Fruit fly (Drosophila melanogaster) whole organism, wandering third instar larva: ENCODE data around the gene msb1l.
A peak's percentile ranks its signal among the peaks of the same experiment; 100 is the strongest.

Source experiments
- Abd-B ChIP-seq: fragments of >200 bp; optimal IDR thresholded peaks from 2 replicates; lab custom pipeline; 2017; ENCODE audit warnings: missing biosample characterization, missing genetic modification characterization
- CG32264 ChIP-seq: fragments of 200-800 bp; sonication (Bioruptor generic); optimal IDR thresholded peaks from 2 replicates; lab custom pipeline; 2016; ENCODE audit warnings: missing biosample characterization, missing genetic modification characterization
- CG9705 ChIP-seq: fragments of 200-800 bp; sonication (Bioruptor generic); optimal IDR thresholded peaks from 2 replicates; lab custom pipeline; 2018; ENCODE audit warnings: missing biosample characterization, mild to moderate bottlenecking, missing genetic modification characterization
- Dfd ChIP-seq: fragments of >200 bp; optimal IDR thresholded peaks from 2 replicates; lab custom pipeline; 2017; ENCODE audit warnings: missing biosample characterization, missing genetic modification characterization
- Dif ChIP-seq: fragments of 200-275, 200-300 bp; sonication (Bioruptor generic); optimal IDR thresholded peaks from 2 replicates; lab custom pipeline; 2018; ENCODE audit warnings: missing biosample characterization, missing genetic modification characterization; ENCODE audit not compliant: partially characterized antibody
- GATAd ChIP-seq: sonication (Bioruptor generic); optimal IDR thresholded peaks from 2 replicates; lab custom pipeline; 2016; ENCODE audit warnings: missing biosample characterization, missing genetic modification characterization
- HLH106 ChIP-seq: fragments of 200-800 bp; optimal IDR thresholded peaks from 3 replicates; lab custom pipeline; 2019; ENCODE audit warnings: missing biosample characterization, mild to moderate bottlenecking, missing genetic modification characterization, moderate library complexity
- Hnf4 ChIP-seq: fragments of 200-800 bp; sonication (Bioruptor generic); optimal IDR thresholded peaks from 2 replicates; lab custom pipeline; 2016; ENCODE audit warnings: missing biosample characterization, mild to moderate bottlenecking, missing genetic modification characterization
- Hr78 ChIP-seq: fragments of >200 bp; optimal IDR thresholded peaks from 2 replicates; lab custom pipeline; 2017; ENCODE audit warnings: missing biosample characterization, missing genetic modification characterization
- Hr83 ChIP-seq: fragments of 200-300 bp; sonication (Bioruptor generic); optimal IDR thresholded peaks from 2 replicates; lab custom pipeline; 2016; ENCODE audit warnings: missing biosample characterization, mild to moderate bottlenecking, missing genetic modification characterization, moderate library complexity; ENCODE audit not compliant: poor library complexity, severe bottlenecking
- Jra ChIP-seq: sonication (Bioruptor generic); optimal IDR thresholded peaks from 2 replicates; lab custom pipeline; 2016; ENCODE audit warnings: missing biosample characterization, missing genetic modification characterization
- Mio ChIP-seq: sonication (Bioruptor generic); optimal IDR thresholded peaks from 2 replicates; lab custom pipeline; 2016; ENCODE audit warnings: missing biosample characterization, missing genetic modification characterization
- N ChIP-seq: fragments of >200 bp; optimal IDR thresholded peaks from 2 replicates; lab custom pipeline; 2018; ENCODE audit warnings: missing biosample characterization, missing external identifiers, missing genetic modification characterization
- Rel ChIP-seq, 2 experiments: fragments of 200-800 bp; sonication (Bioruptor generic) in 1 of 2; optimal IDR thresholded peaks; 2 replicates in 1 of 2; 3 replicates in 1 of 2; lab custom pipeline; 2016 to 2019; ENCODE audit warnings: mild to moderate bottlenecking in 2 of 2, missing biosample characterization in 2 of 2, missing genetic modification characterization in 2 of 2, moderate library complexity in 1 of 2
- Sp1 ChIP-seq: fragments of 200-800 bp; sonication (Bioruptor generic); optimal IDR thresholded peaks from 3 replicates; lab custom pipeline; 2019; ENCODE audit warnings: missing biosample characterization, mild to moderate bottlenecking, missing genetic modification characterization, moderate library complexity
- Vsx2 ChIP-seq: fragments of 200-300, 225-300 bp; sonication (Bioruptor generic); optimal IDR thresholded peaks from 2 replicates; lab custom pipeline; 2018; ENCODE audit warnings: missing biosample characterization, missing genetic modification characterization; ENCODE audit not compliant: partially characterized antibody
- br ChIP-seq: fragments of 200-800 bp; sonication (Bioruptor generic); optimal IDR thresholded peaks from 2 replicates; lab custom pipeline; 2016; ENCODE audit warnings: missing biosample characterization, missing genetic modification characterization
- brk ChIP-seq: fragments of 200-800 bp; sonication (Bioruptor generic); optimal IDR thresholded peaks from 2 replicates; lab custom pipeline; 2016; ENCODE audit warnings: missing biosample characterization, mild to moderate bottlenecking, missing genetic modification characterization
- dl ChIP-seq, 2 experiments: fragments of 175-275, 200-275 bp in 1 of 2; fragments of 200-275 bp in 1 of 2; sonication (Bioruptor generic); optimal IDR thresholded peaks; lab custom pipeline; 2018; ENCODE audit warnings: mild to moderate bottlenecking in 2 of 2, missing biosample characterization in 2 of 2, missing genetic modification characterization in 2 of 2, moderate library complexity in 2 of 2; ENCODE audit not compliant: partially characterized antibody in 2 of 2, insufficient read depth in 1 of 2
- dmrt93B ChIP-seq: fragments of 200-800 bp; sonication (Bioruptor generic); optimal IDR thresholded peaks from 2 replicates; lab custom pipeline; 2018; ENCODE audit warnings: missing biosample characterization, mild to moderate bottlenecking, missing genetic modification characterization
- dsf ChIP-seq: sonication (Bioruptor generic); optimal IDR thresholded peaks from 2 replicates; lab custom pipeline; 2016; ENCODE audit warnings: missing biosample characterization, missing genetic modification characterization, borderline replicate concordance
- ey ChIP-seq: fragments of 200-800 bp; sonication (Bioruptor generic); optimal IDR thresholded peaks from 2 replicates; lab custom pipeline; 2016; ENCODE audit warnings: missing biosample characterization, missing genetic modification characterization
- foxo ChIP-seq, 2 experiments: fragments of 200-800 bp; sonication (Bioruptor generic); optimal IDR thresholded peaks; 2 replicates in 1 of 2; 3 replicates in 1 of 2; lab custom pipeline; 2016 to 2017; ENCODE audit warnings: missing biosample characterization in 2 of 2, missing genetic modification characterization in 2 of 2
- lola ChIP-seq: fragments of >200 bp; optimal IDR thresholded peaks from 2 replicates; lab custom pipeline; 2017; ENCODE audit warnings: missing biosample characterization, missing genetic modification characterization
- psq ChIP-seq: fragments of 200-800 bp; sonication (Bioruptor generic); optimal IDR thresholded peaks from 3 replicates; lab custom pipeline; 2017; ENCODE audit warnings: missing biosample characterization, mild to moderate bottlenecking, missing genetic modification characterization, moderate library complexity
- sage ChIP-seq: fragments of 200-800 bp; sonication (Bioruptor generic); optimal IDR thresholded peaks from 2 replicates; lab custom pipeline; 2016; ENCODE audit warnings: missing biosample characterization, mild to moderate bottlenecking, missing genetic modification characterization
- sv ChIP-seq: fragments of 200-800 bp; sonication (Bioruptor generic); optimal IDR thresholded peaks from 3 replicates; lab custom pipeline; 2016; ENCODE audit warnings: missing biosample characterization, missing genetic modification characterization
- tai ChIP-seq: sonication (Bioruptor generic); optimal IDR thresholded peaks from 2 replicates; lab custom pipeline; 2016; ENCODE audit warnings: missing biosample characterization, missing genetic modification characterization
- usp ChIP-seq: fragments of >200 bp; optimal IDR thresholded peaks from 2 replicates; lab custom pipeline; 2017; ENCODE audit warnings: missing biosample characterization, missing genetic modification characterization
- woc ChIP-seq: sonication (Bioruptor generic); optimal IDR thresholded peaks from 2 replicates; lab custom pipeline; 2016; ENCODE audit warnings: missing biosample characterization, mild to moderate bottlenecking, missing genetic modification characterization

msb1l gene

DNA sequence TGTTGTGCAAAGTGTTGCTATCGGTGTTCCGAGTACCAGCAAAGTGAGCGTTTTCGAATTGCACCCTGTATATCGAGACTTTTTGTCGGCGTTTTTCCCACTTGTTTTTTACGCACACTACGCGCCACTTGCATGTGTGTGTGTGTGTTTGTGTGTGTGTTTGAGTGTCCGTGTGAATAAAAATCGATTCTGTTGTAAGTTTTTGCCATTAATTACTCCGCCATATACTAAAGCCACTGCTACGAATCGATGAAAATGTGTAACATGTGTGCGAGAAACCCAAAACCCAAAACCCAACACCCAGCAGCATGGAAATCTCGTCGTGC lies 9.8 kb downstream of the msb1l start:
- TF ChIP-seq N: peak; percentile 66
- no peak for TF ChIP-seq foxo (GFP tag; optimal IDR thresholded peaks at IDR 0.05; lab: Kevin White, UChicago)

DNA sequence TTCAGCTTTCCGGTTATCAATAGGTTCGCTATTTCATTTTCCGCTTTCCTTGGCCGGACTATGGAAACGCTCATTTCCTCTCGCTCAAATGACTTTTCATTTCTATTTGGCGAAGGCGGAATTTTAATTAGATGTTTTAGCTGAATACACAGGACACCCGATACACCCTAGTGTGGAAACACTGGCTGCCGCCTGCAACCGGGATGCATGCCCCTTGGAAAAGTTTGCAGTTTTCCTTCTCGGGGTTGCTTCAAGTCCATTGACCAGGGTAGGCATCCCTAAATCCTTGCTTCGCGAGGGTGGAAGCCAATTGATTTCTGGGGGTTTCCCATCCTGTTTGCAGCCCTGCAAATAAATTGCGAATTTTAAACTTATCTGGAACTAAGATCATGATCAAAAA lies 11.4 kb downstream of the msb1l start:
- TF ChIP-seq br (GFP tag; lab: Kevin White, UChicago) (no peak), CG9705 (no peak)
- TF ChIP-seq, all 38 proteins: peak for 0

DNA sequence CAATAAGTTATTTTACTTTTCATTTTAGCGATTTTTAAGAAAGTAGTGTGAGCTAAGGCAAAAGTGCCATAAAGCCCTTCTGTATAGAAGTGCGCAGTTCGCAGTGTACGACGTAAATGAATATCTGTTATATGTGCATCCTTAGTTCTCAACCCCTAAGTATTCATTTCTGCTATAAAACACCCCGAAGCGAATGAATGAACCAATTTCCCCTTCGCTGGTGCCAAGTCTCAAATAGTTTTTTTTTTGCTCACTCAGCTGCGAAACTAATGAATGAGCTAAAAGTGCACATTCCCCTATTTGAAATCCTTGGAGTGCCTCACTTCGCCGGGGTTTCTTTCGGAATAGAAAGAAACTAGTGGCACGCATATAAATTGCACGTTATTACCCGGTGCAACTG lies 13.1 kb downstream of the msb1l start:
- TF ChIP-seq Rel (GFP tag; optimal IDR thresholded peaks at IDR 0.05; lab: Kevin White, UChicago) (no peak), Rel (tag; optimal IDR thresholded peaks at IDR 0.05; lab: Kevin White, UChicago) (no peak), usp (GFP tag; lab: Kevin White, UChicago) (no peak), HLH106 (no peak), Vsx2 (GFP tag; lab: Kevin White, UChicago) (no peak), dsf (GFP tag; lab: Kevin White, UChicago) (no peak), Dif (GFP tag; lab: Kevin White, UChicago) (no peak), Hr78 (GFP tag; lab: Kevin White, UChicago) (no peak), foxo (GFP tag; optimal IDR thresholded peaks at IDR 0.05; lab: Kevin White, UChicago) (no peak), GATAd (GFP tag; lab: Kevin White, UChicago) (no peak), tai (GFP tag; lab: Kevin White, UChicago) (no peak), Mio (no peak), brk (GFP tag; lab: Kevin White, UChicago) (no peak)

DNA sequence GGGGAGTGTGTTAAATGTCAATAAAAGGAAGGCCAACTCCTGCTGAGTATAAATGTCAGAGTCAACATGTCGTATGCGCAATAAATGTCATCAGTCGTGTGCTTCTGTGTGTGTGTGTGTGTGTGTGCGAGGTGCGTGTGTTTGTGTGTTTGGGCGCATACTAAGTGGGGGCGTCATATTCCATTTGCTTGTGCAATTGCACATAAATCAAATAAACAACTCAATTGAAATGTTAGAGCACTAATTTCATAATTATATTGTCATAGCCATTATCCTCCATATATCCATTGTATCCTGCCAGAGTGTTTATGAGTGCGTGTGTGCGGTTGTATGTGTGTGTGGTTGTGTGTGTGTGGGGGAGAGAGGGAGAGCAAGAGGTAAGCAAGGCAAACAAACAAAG lies 16.6 kb downstream of the msb1l start:
- TF ChIP-seq Hr78 (GFP tag; lab: Kevin White, UChicago) (no peak), dmrt93B (GFP tag; lab: Kevin White, UChicago) (no peak), sage (GFP tag; lab: Kevin White, UChicago) (no peak), Dfd (peak; percentile 90)

DNA sequence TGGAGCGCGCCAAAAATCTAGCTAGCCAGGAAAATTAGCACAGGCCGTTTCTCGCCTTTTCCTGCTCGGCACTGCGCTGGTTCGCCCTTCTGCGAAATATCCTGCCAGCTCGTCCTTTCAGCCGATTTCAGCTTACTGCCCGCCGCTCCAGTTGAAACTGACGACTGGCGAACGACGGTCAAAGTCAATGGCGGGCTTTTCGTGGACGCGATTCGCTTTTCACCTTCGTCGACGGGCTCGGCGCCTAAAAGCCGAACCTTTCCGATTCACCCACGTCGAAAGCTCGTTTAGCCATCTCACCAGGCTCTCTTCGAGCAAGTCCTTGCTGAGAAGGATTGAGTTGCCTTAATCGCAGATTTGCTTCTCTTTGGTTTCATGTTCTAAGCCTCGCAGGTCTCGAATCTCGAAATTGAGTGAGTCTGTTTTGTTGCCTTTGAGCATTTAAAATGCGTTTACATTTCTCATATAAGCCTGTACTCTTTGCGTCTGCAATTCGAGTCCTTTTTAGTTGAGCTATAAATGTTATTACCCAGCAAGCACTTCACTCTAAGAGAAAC lies 27.9 kb downstream of the msb1l start:
- no peak for TF ChIP-seq brk (GFP tag; lab: Kevin White, UChicago)
- TF ChIP-seq Sp1 (GFP tag; lab: Kevin White, UChicago): no peak
- TF ChIP-seq Rel (GFP tag; optimal IDR thresholded peaks at IDR 0.05; lab: Kevin White, UChicago): no peak
- TF ChIP-seq Rel (tag; optimal IDR thresholded peaks at IDR 0.05; lab: Kevin White, UChicago): no peak
- no peak for TF ChIP-seq CG32264 (GFP tag; lab: Kevin White, UChicago)
- no peak for TF ChIP-seq sage (GFP tag; lab: Kevin White, UChicago)
- TF ChIP-seq Abd-B (GFP tag; lab: Kevin White, UChicago): no peak
- no peak for TF ChIP-seq woc
- TF ChIP-seq sv (GFP tag; lab: Kevin White, UChicago): no peak
- no peak for TF ChIP-seq Hnf4 (GFP tag; lab: Kevin White, UChicago)
- TF ChIP-seq usp (GFP tag; lab: Kevin White, UChicago): no peak

DNA sequence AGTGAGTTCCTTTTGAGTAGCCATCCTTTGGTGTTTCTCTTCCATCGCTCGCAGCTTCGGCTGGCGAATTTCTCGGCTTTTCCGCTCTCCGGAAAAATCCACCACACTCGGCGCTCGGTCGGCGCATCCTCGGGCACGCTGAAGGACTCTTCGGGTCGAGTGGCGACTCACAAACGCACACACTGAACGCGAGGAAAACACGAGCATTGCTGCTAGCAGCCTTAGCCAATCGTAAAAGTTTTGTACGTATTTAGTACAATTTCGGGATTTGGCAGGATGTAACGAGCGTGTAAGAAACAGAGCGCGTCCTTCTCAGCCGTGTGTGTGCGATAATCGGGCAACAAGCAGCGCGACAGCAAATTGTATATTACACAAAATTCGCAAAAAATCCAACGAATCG lies 28.8 kb downstream of the msb1l start, which contains the start of gene CG46244:
CG46244 (plus strand) TSS at position 252 of the 400 bp plus-strand sequence.
- TF ChIP-seq dl (GFP tag; optimal IDR thresholded peaks at IDR 0.05; lab: Kevin White, UChicago; ENCODE audit: insufficient read depth in 1 of 2, partially characterized antibody in 2 of 2) (no peak), sv (GFP tag; lab: Kevin White, UChicago) (no peak), Hnf4 (GFP tag; lab: Kevin White, UChicago) (no peak), br (GFP tag; lab: Kevin White, UChicago) (no peak), Hr83 (GFP tag; lab: Kevin White, UChicago) (no peak), tai (GFP tag; lab: Kevin White, UChicago) (no peak), psq (GFP tag; lab: Kevin White, UChicago) (no peak), Jra (GFP tag; lab: Kevin White, UChicago) (no peak), GATAd (GFP tag; lab: Kevin White, UChicago) (no peak), dmrt93B (GFP tag; lab: Kevin White, UChicago) (no peak), lola (no peak), CG9705 (no peak), Vsx2 (GFP tag; lab: Kevin White, UChicago) (no peak), dsf (GFP tag; lab: Kevin White, UChicago) (no peak), ey (no peak)
